Worm (Caenorhabditis elegans): Measurements from ENCODE around the gene fbxa-105.

Gene fbxa-105

ce11 chrV:7408520-7408919 lies 16.7 kb upstream of the fbxa-105 start, which contains the start of gene srt-6:
srt-6 (minus strand) TSS chrV:7408814.
- no peak for TF ChIP-seq gmeb-1 (tag; optimal IDR thresholded peaks at IDR 0.05)
- TF ChIP-seq crh-2 (tag; optimal IDR thresholded peaks at IDR 0.05) = no peak
- no peak for TF ChIP-seq F13H6.1 (tag; optimal IDR thresholded peaks at IDR 0.05)
- TF ChIP-seq nhr-21 (tag; optimal IDR thresholded peaks at IDR 0.05) = no peak
- no peak for TF ChIP-seq unc-62 (GFP tag; optimal IDR thresholded peaks at IDR 0.05)
- TF ChIP-seq ama-1 (optimal IDR thresholded peaks at IDR 0.05) = no peak
- TF ChIP-seq elt-3 (tag; optimal IDR thresholded peaks at IDR 0.05) = no peak
- no peak for TF ChIP-seq mbf-1 (tag; optimal IDR thresholded peaks at IDR 0.05)

DNA sequence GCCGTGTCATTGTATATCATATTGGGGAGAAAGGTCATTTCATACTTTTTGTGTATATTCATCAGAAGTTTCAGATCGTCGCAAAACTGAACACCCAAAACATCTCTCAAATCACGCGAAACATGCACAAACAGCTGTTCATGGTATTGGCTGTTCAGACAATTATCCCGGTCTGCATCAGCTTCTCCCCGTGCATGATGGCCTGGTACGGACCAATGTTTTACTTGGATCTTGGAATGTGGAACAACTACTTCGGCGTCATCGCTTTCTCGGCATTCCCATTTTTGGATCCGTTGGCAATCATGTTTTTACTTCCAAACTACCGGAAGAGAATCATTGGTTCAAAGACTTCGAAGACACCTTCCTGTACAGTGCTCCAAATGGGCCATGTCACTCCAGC lies 11.7 kb upstream of the fbxa-105 start:
- TF ChIP-seq ama-1 (optimal IDR thresholded peaks at IDR 0.05) (no peak), ceh-16 (tag; optimal IDR thresholded peaks at IDR 0.05) (no peak), C34F6.9 (tag; optimal IDR thresholded peaks at IDR 0.05) (no peak), unc-39 (tag; optimal IDR thresholded peaks at IDR 0.05) (no peak), fos-1 (tag; optimal IDR thresholded peaks at IDR 0.05) (no peak), R02D3.7 (tag; optimal IDR thresholded peaks at IDR 0.05) (no peak), peb-1 (tag; optimal IDR thresholded peaks at IDR 0.05) (no peak), crh-2 (tag; optimal IDR thresholded peaks at IDR 0.05) (no peak), Y55F3AM.14 (GFP tag; optimal IDR thresholded peaks at IDR 0.05) (no peak), nhr-11 (tag; optimal IDR thresholded peaks at IDR 0.05) (no peak), nhr-6 (tag; optimal IDR thresholded peaks at IDR 0.05) (no peak), sma-3 (GFP tag; optimal IDR thresholded peaks at IDR 0.05) (no peak)

ce11 chrV:7402355-7402754 lies 10.5 kb upstream of the fbxa-105 start, which contains the start of gene srj-13:
srj-13 (plus strand) TSS chrV:7402655.
- TF ChIP-seq dmd-4 (tag; optimal IDR thresholded peaks at IDR 0.05) (no peak), F13H6.1 (tag; optimal IDR thresholded peaks at IDR 0.05) (no peak), lin-13 (GFP tag; optimal IDR thresholded peaks at IDR 0.05) (no peak), mab-5 (tag; optimal IDR thresholded peaks at IDR 0.05) (no peak), sma-9 (GFP tag; optimal IDR thresholded peaks at IDR 0.05) (no peak), sma-9 (tag; optimal IDR thresholded peaks at IDR 0.05) (no peak), ceh-16 (tag; optimal IDR thresholded peaks at IDR 0.05) (no peak), nhr-23 (tag; optimal IDR thresholded peaks at IDR 0.05) (no peak), lin-11 (tag; optimal IDR thresholded peaks at IDR 0.05) (no peak), nhr-10 (tag; optimal IDR thresholded peaks at IDR 0.05) (no peak), ztf-1 (GFP tag; conservative IDR thresholded peaks at IDR 0.05) (no peak), ceh-82 (tag; optimal IDR thresholded peaks at IDR 0.05) (no peak), elt-3 (tag; optimal IDR thresholded peaks at IDR 0.05) (no peak), alr-1 (tag; optimal IDR thresholded peaks at IDR 0.05) (no peak), gmeb-1 (tag; optimal IDR thresholded peaks at IDR 0.05) (no peak), ama-1 (optimal IDR thresholded peaks at IDR 0.05) (no peak)

ce11 chrV:7400588-7400987 lies 8.8 kb upstream of the fbxa-105 start, which contains the start of gene srx-60:
srx-60 (plus strand) TSS chrV:7400888.
- TF ChIP-seq unc-39 (tag; optimal IDR thresholded peaks at IDR 0.05) (no peak), R02D3.7 (tag; optimal IDR thresholded peaks at IDR 0.05) (no peak), mab-5 (tag; optimal IDR thresholded peaks at IDR 0.05) (no peak), mdl-1 (tag; optimal IDR thresholded peaks at IDR 0.05) (no peak), nhr-129 (tag; optimal IDR thresholded peaks at IDR 0.05) (no peak), blmp-1 (tag; optimal IDR thresholded peaks at IDR 0.05; ENCODE audit: insufficient read depth) (no peak), nhr-10 (tag; optimal IDR thresholded peaks at IDR 0.05) (no peak)

ce11 chrV:7400095-7400494 lies 8.3 kb upstream of the fbxa-105 start, which contains the start of gene cnc-9:
cnc-9 (minus strand) TSS chrV:7400195.
- TF ChIP-seq unc-39 (tag; optimal IDR thresholded peaks at IDR 0.05) (no peak), ztf-1 (GFP tag; conservative IDR thresholded peaks at IDR 0.05) (no peak), gmeb-1 (tag; optimal IDR thresholded peaks at IDR 0.05) (no peak), alr-1 (tag; optimal IDR thresholded peaks at IDR 0.05) (no peak), elt-3 (tag; optimal IDR thresholded peaks at IDR 0.05) (no peak), ama-1 (optimal IDR thresholded peaks at IDR 0.05) (no peak), ZK546.5 (tag; optimal IDR thresholded peaks at IDR 0.05) (no peak)

- TF ChIP-seq nhr-129 (tag; optimal IDR thresholded peaks at IDR 0.05) = no peak
- no peak for TF ChIP-seq sem-4 (tag; optimal IDR thresholded peaks at IDR 0.05)
- TF ChIP-seq ztf-11 (tag; optimal IDR thresholded peaks at IDR 0.05) = no peak
- no peak for TF ChIP-seq blmp-1 (tag; optimal IDR thresholded peaks at IDR 0.05; ENCODE audit: insufficient read depth)
- no peak for TF ChIP-seq nhr-237 (tag; optimal IDR thresholded peaks at IDR 0.05)
Observed at ce11 chrV:7399202-7399601, 7.4 kb upstream of the fbxa-105 start, which contains the start of gene gst-41. gst-41 (minus strand) TSS chrV:7399302.
